Fruit fly (Drosophila melanogaster): ENCODE measurements around the gene CG32987.

CG32987 gene

DNA sequence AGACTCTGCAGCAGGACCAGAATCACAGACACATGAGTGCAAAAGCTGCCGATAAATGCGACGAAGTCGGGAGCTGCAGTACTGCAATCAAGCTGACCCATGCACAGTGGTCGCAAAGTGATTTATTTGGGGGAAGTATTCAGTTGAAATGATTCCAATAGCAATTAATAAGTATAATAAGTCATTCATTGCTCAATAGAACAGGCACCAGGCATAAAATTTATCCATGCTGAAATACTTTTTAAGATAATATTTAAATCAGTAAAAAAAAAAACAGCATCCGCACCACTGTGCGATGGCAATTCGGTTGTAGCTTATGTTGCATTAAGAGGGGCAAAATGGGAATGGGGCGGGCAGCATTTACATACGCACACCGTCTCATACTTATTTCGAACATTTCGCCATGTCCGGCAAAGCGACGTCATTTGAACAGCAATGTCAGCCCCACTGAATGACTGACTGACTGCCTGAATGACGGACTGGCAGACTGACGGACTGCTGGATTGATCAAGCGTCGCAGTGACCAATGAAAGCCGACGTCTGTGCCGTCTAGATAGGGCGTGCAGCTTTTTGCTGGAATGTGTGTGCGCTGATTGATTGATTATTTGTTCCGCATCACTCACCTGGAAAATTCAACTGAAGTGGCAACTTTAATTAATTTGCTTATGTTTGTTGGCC lies 28.7 kb upstream of the CG32987 start (continued):
- TF ChIP-seq kah (GFP tag; optimal IDR thresholded peaks at IDR 0.05) (no peak), Dfd (GFP tag; optimal IDR thresholded peaks at IDR 0.05) (no peak), klu (GFP tag; IDR thresholded peaks at IDR 0.05) (peak; percentile 37; the same call in 1 of the 2 replicates), nerfin-2 (GFP tag; IDR thresholded peaks at IDR 0.05; ENCODE audit: partially characterized antibody) (no peak), CG17385 (GFP tag; optimal IDR thresholded peaks at IDR 0.05) (peak; percentile 37), Nf-YC (tag; optimal IDR thresholded peaks at IDR 0.05) (peak; percentile 45)

DNA sequence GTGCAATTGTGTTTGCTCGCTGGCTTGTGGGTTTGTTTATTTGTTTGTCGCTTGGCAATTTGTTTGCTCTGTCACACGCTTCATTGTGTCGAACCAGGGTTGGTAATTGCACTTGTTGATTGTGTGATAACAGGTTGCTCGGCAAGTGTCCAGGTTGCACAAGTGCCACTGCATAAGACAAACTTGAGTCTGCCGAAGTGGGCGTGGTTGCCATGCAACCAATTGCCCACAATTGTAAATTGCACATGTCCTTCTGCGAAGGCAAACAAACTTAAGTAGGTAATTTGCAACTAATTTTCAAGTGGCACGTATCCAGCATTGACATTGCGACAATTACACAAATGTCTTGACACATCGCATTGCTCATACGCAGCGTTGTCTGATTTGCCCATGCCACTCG lies 24.4 kb upstream of the CG32987 start:
- TF ChIP-seq HLHmδ (GFP tag; optimal IDR thresholded peaks at IDR 0.05): no peak
- TF ChIP-seq tio (GFP tag; optimal IDR thresholded peaks at IDR 0.05): no peak
- no peak for TF ChIP-seq psq (GFP tag; optimal IDR thresholded peaks at IDR 0.05)
- no peak for TF ChIP-seq lab (GFP tag; optimal IDR thresholded peaks at IDR 0.05)
- no peak for TF ChIP-seq CkIIα-i1 (GFP tag; IDR thresholded peaks at IDR 0.05)
- no peak for TF ChIP-seq CG31441 (GFP tag; IDR thresholded peaks at IDR 0.05)
- no peak for TF ChIP-seq hb (GFP tag; IDR thresholded peaks at IDR 0.05; ENCODE audit: partially characterized antibody)
- no peak for TF ChIP-seq Hmx (GFP tag; optimal IDR thresholded peaks at IDR 0.05)
- no peak for TF ChIP-seq CG1233 (GFP tag; optimal IDR thresholded peaks at IDR 0.05)
- TF ChIP-seq CG15479 (GFP tag; optimal IDR thresholded peaks at IDR 0.05): peak; percentile 81
- TF ChIP-seq wor (GFP tag; IDR thresholded peaks at IDR 0.05): no peak
- TF ChIP-seq Dad (GFP tag; optimal IDR thresholded peaks at IDR 0.05): no peak
- TF ChIP-seq CG10654 (GFP tag; optimal IDR thresholded peaks at IDR 0.05): no peak
- no peak for TF ChIP-seq btn (GFP tag; optimal IDR thresholded peaks at IDR 0.05)
- no peak for TF ChIP-seq CG13894 (tag; optimal IDR thresholded peaks at IDR 0.05)
- TF ChIP-seq D (optimal IDR thresholded peaks at IDR 0.05): peak; percentile 76
- no peak for TF ChIP-seq D (GFP tag; optimal IDR thresholded peaks at IDR 0.05)
- TF ChIP-seq CG8478 (optimal IDR thresholded peaks at IDR 0.05): peak; percentile 68
- TF ChIP-seq CG1792 (GFP tag; optimal IDR thresholded peaks at IDR 0.05): no peak
- TF ChIP-seq CG13123 (GFP tag; optimal IDR thresholded peaks at IDR 0.05): no peak
- no peak for TF ChIP-seq CG7271 (tag; optimal IDR thresholded peaks at IDR 0.05)
- TF ChIP-seq CG7372 (GFP tag; IDR thresholded peaks at IDR 0.05): peak; percentile 20; the same call in 1 of the 2 replicates
- TF ChIP-seq twi (tag; optimal IDR thresholded peaks at IDR 0.05): no peak
- no peak for TF ChIP-seq tap (tag; optimal IDR thresholded peaks at IDR 0.05)

DNA sequence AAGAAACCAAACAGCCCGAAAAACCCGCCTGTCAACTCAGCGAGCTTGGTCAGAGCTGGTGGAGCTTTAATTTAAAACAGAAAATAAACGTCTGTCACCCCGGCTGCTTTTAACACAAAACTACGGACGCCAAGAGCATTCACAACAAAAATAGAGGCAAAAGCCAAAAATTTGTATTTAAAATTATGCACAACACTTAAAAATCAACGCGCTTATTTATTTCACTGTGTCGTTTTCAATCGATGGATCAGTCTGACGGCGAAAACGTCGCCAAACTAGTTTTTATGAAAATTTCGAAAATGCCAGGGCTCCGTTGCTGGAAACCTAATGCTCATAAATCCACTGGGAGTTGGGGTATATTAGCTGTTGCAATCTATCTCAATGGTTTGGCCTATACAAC lies 22.9 kb upstream of the CG32987 start:
- peak; percentile 89; the same call in 3 of the 4 replicates for TF ChIP-seq chinmo (GFP tag; IDR thresholded peaks at IDR 0.05; ENCODE audit: partially characterized antibody)
- no peak for TF ChIP-seq D19B (GFP tag; optimal IDR thresholded peaks at IDR 0.05)
- TF ChIP-seq Awh (GFP tag; IDR thresholded peaks at IDR 0.05): peak; percentile 50; the same call in 1 of the 2 replicates
- peak; percentile 0 for TF ChIP-seq CG12769 (tag; optimal IDR thresholded peaks at IDR 0.05)
- no peak for TF ChIP-seq CG2199 (GFP tag; IDR thresholded peaks at IDR 0.05)
- TF ChIP-seq Sox100B (GFP tag; optimal IDR thresholded peaks at IDR 0.05): no peak
- TF ChIP-seq Med (GFP tag): peak; percentile 22
- peak; percentile 67 for TF ChIP-seq sd (tag; optimal IDR thresholded peaks at IDR 0.05)
- no peak for TF ChIP-seq Bdp1 (GFP tag; optimal IDR thresholded peaks at IDR 0.05)
- no peak for TF ChIP-seq bigmax (GFP tag; optimal IDR thresholded peaks at IDR 0.05)
- peak; percentile 90 for TF ChIP-seq vvl (GFP tag; IDR thresholded peaks at IDR 0.05)
- no peak for TF ChIP-seq MBD-R2 (GFP tag; IDR thresholded peaks at IDR 0.05)
- TF ChIP-seq p53 (GFP tag; optimal IDR thresholded peaks at IDR 0.05): no peak
- no peak for TF ChIP-seq CG34224 (GFP tag; IDR thresholded peaks at IDR 0.05; ENCODE audit: partially characterized antibody)
- peak; percentile 30 for TF ChIP-seq CG13894 (tag; optimal IDR thresholded peaks at IDR 0.05)
- TF ChIP-seq abd-A (tag; optimal IDR thresholded peaks at IDR 0.05): peak; percentile 95
- TF ChIP-seq dimm (GFP tag; IDR thresholded peaks at IDR 0.05): no peak
- TF ChIP-seq dmrt99B (tag; optimal IDR thresholded peaks at IDR 0.05): no peak
- TF ChIP-seq Gug (GFP tag; IDR thresholded peaks at IDR 0.05): no peak

Data from whole organism, embryonic.